Worm (Caenorhabditis elegans) whole organism, L1 larva: ENCODE results near the gene clec-168.

ENCODE experiments used
- C34B4.2 ChIP-seq: sonication (generic microtip); optimal IDR thresholded peaks from 2 replicates; lab custom pipeline; 2017; ENCODE audit warnings: mild to moderate bottlenecking, missing genetic modification characterization, missing compliant biosample characterization
- F16B12.6 ChIP-seq: fragments of 150-350 bp; optimal IDR thresholded peaks from 2 replicates; lab custom pipeline; 2014; ENCODE audit warnings: missing biosample characterization, missing genetic modification characterization
- Y116A8C.19 ChIP-seq: sonication (generic microtip); optimal IDR thresholded peaks from 2 replicates; lab custom pipeline; 2016; ENCODE audit warnings: missing compliant biosample characterization, missing genetic modification characterization, borderline replicate concordance
- alr-1 ChIP-seq: fragments of 200-800 bp; sonication (Bioruptor generic); optimal IDR thresholded peaks from 2 replicates; lab custom pipeline; 2018; ENCODE audit warnings: borderline replicate concordance, mild to moderate bottlenecking, missing genetic modification characterization, missing compliant biosample characterization
- aly-2 ChIP-seq: fragments of 150-350 bp; optimal IDR thresholded peaks from 2 replicates; lab custom pipeline; 2014; ENCODE audit warnings: missing biosample characterization, missing genetic modification characterization
- blmp-1 ChIP-seq: fragments of 150-350 bp; optimal IDR thresholded peaks from 2 replicates; lab custom pipeline; 2014; ENCODE audit warnings: missing biosample characterization, missing genetic modification characterization
- ceh-63 ChIP-seq: fragments of 200-800 bp; sonication (Bioruptor generic); optimal IDR thresholded peaks from 2 replicates; lab custom pipeline; 2018; ENCODE audit warnings: mild to moderate bottlenecking, missing genetic modification characterization, missing compliant biosample characterization
- ceh-8 ChIP-seq: fragments of 200-800 bp; sonication (Bioruptor generic); optimal IDR thresholded peaks from 2 replicates; lab custom pipeline; 2018; ENCODE audit warnings: mild to moderate bottlenecking, missing genetic modification characterization, moderate library complexity, missing compliant biosample characterization
- ceh-90 ChIP-seq: sonication (generic microtip); optimal IDR thresholded peaks from 2 replicates; lab custom pipeline; 2016; ENCODE audit warnings: missing genetic modification characterization, missing compliant biosample characterization
- ces-1 ChIP-seq: fragments of 150-350 bp; optimal IDR thresholded peaks from 2 replicates; lab custom pipeline; 2014; ENCODE audit warnings: missing biosample characterization, missing genetic modification reagents, missing genetic modification characterization
- dsc-1 ChIP-seq: sonication (generic microtip); optimal IDR thresholded peaks from 2 replicates; lab custom pipeline; 2016; ENCODE audit warnings: mild to moderate bottlenecking, missing genetic modification characterization, missing compliant biosample characterization
- efl-1 ChIP-seq, 4 experiments: fragments of 150-350 bp; optimal IDR thresholded peaks in 3 of 4; peaks in 1 of 4; 1 replicate in 1 of 4; 2 replicates in 3 of 4; lab custom pipeline; 2014; ENCODE audit warnings: missing biosample characterization in 2 of 4, missing genetic modification characterization in 2 of 4, missing genetic modification reagents in 2 of 4
- efl-3 ChIP-seq: fragments of 200-800 bp; sonication (Bioruptor generic); optimal IDR thresholded peaks from 2 replicates; lab custom pipeline; 2018; ENCODE audit warnings: mild to moderate bottlenecking, missing genetic modification characterization, missing compliant biosample characterization
- egl-27 ChIP-seq, 2 experiments: fragments of 150-350 bp in 1 of 2; sonication (generic microtip); optimal IDR thresholded peaks; 3 replicates each; lab custom pipeline; 2017 to 2018; ENCODE audit warnings: missing biosample characterization in 2 of 2, missing genetic modification characterization in 2 of 2, missing genetic modification reagents in 2 of 2
- elt-2 ChIP-seq: sonication (generic microtip); optimal IDR thresholded peaks from 2 replicates; lab custom pipeline; 2016; ENCODE audit warnings: missing genetic modification characterization, mild to moderate bottlenecking, inconsistent platforms, missing compliant biosample characterization, missing genetic modification reagents
- elt-3 ChIP-seq, 6 experiments: fragments of 150-350 bp in 1 of 6; sonication (generic microtip); optimal IDR thresholded peaks; 2 replicates each; lab custom pipeline; 2017 to 2018; ENCODE audit warnings: missing biosample characterization in 6 of 6, missing genetic modification characterization in 6 of 6, inconsistent platforms in 1 of 6
- fkh-8 ChIP-seq: sonication (generic microtip); optimal IDR thresholded peaks from 2 replicates; lab custom pipeline; 2016; ENCODE audit warnings: mild to moderate bottlenecking, missing genetic modification characterization, missing compliant biosample characterization
- fos-1 ChIP-seq: fragments of 150-350 bp; optimal IDR thresholded peaks from 2 replicates; lab custom pipeline; 2014; ENCODE audit warnings: missing biosample characterization, missing genetic modification characterization
- hlh-4 ChIP-seq: sonication (generic microtip); optimal IDR thresholded peaks from 2 replicates; lab custom pipeline; 2016; ENCODE audit warnings: mild to moderate bottlenecking, missing genetic modification characterization, missing compliant biosample characterization
- irx-1 ChIP-seq: sonication (generic microtip); optimal IDR thresholded peaks from 2 replicates; lab custom pipeline; 2016; ENCODE audit warnings: missing genetic modification characterization, missing compliant biosample characterization
- jun-1 ChIP-seq: fragments of 150-350 bp; optimal IDR thresholded peaks from 2 replicates; lab custom pipeline; 2014; ENCODE audit warnings: missing biosample characterization, missing genetic modification reagents, missing genetic modification characterization
- lin-13 ChIP-seq: fragments of 150-350 bp; optimal IDR thresholded peaks from 2 replicates; lab custom pipeline; 2014; ENCODE audit warnings: missing biosample characterization, missing genetic modification reagents, missing genetic modification characterization
- lir-3 ChIP-seq: sonication (generic microtip); optimal IDR thresholded peaks from 2 replicates; lab custom pipeline; 2016; ENCODE audit warnings: mild to moderate bottlenecking, missing genetic modification characterization, moderate library complexity, missing compliant biosample characterization; ENCODE audit not compliant: poor library complexity
- lsy-2 ChIP-seq, 2 experiments: fragments of 150-350 bp; optimal IDR thresholded peaks; 2 replicates each; lab custom pipeline; 2014; ENCODE audit warnings: missing biosample characterization in 2 of 2, missing genetic modification characterization in 2 of 2
- nhr-11 ChIP-seq: fragments of 150-350 bp; optimal IDR thresholded peaks from 2 replicates; lab custom pipeline; 2014; ENCODE audit warnings: missing biosample characterization, missing genetic modification characterization
- nhr-237 ChIP-seq: fragments of 150-350 bp; optimal IDR thresholded peaks from 2 replicates; lab custom pipeline; 2014; ENCODE audit warnings: missing biosample characterization, missing genetic modification characterization
- nhr-71 ChIP-seq: sonication (generic microtip); optimal IDR thresholded peaks from 2 replicates; lab custom pipeline; 2016; ENCODE audit warnings: mild to moderate bottlenecking, missing genetic modification characterization, moderate library complexity, missing compliant biosample characterization
- pag-3 ChIP-seq: sonication (generic microtip); optimal IDR thresholded peaks from 2 replicates; lab custom pipeline; 2017; ENCODE audit warnings: missing genetic modification characterization, mild to moderate bottlenecking, missing compliant biosample characterization, antibody characterized with exemption, borderline replicate concordance; ENCODE audit not compliant: insufficient read depth
- pqm-1 ChIP-seq: sonication (generic microtip); optimal IDR thresholded peaks from 3 replicates; lab custom pipeline; 2017; ENCODE audit warnings: missing biosample characterization, missing genetic modification characterization
- rnt-1 ChIP-seq: sonication (generic microtip); optimal IDR thresholded peaks from 2 replicates; lab custom pipeline; 2016; ENCODE audit warnings: mild to moderate bottlenecking, missing genetic modification characterization, moderate library complexity, missing compliant biosample characterization
- skn-1 ChIP-seq: fragments of 150-350 bp; optimal IDR thresholded peaks from 2 replicates; lab custom pipeline; 2014; ENCODE audit warnings: missing biosample characterization, missing genetic modification characterization
- snpc-4 ChIP-seq: fragments of 150-350 bp; optimal IDR thresholded peaks from 2 replicates; lab custom pipeline; 2014; ENCODE audit warnings: missing biosample characterization, missing genetic modification characterization
- sptf-1 ChIP-seq: fragments of 150-350 bp; optimal IDR thresholded peaks from 2 replicates; lab custom pipeline; 2014; ENCODE audit warnings: missing biosample characterization, missing genetic modification characterization
- tbx-2 ChIP-seq: sonication (generic microtip); optimal IDR thresholded peaks from 2 replicates; lab custom pipeline; 2016; ENCODE audit warnings: missing genetic modification characterization, missing compliant biosample characterization
- tlp-1 ChIP-seq: fragments of 150-350 bp; optimal IDR thresholded peaks from 2 replicates; lab custom pipeline; 2014; ENCODE audit warnings: missing biosample characterization, missing genetic modification characterization
- unc-30 ChIP-seq: sonication (generic microtip); optimal IDR thresholded peaks from 2 replicates; lab custom pipeline; 2017; ENCODE audit warnings: missing biosample characterization, missing genetic modification characterization
- unc-98 ChIP-seq: fragments of 200-800 bp; sonication (Bioruptor generic); IDR thresholded peaks from 2 replicates; pipeline ENCODE4 v1.3.6; 2022; ENCODE audit warnings: missing genetic modification characterization, missing compliant biosample characterization
- vab-15 ChIP-seq: sonication (generic microtip); optimal IDR thresholded peaks from 2 replicates; lab custom pipeline; 2017; ENCODE audit warnings: missing genotype, mild to moderate bottlenecking, missing genetic modification characterization, missing compliant biosample characterization
- xbp-1 ChIP-seq: sonication (generic microtip); optimal IDR thresholded peaks from 2 replicates; lab custom pipeline; 2016; ENCODE audit warnings: missing genetic modification characterization, missing compliant biosample characterization
- ztf-11 ChIP-seq, 2 experiments: sonication (generic microtip); optimal IDR thresholded peaks; 2 replicates each; lab custom pipeline; 2016 to 2017; ENCODE audit warnings: missing genetic modification characterization in 2 of 2, missing biosample characterization in 1 of 2, missing compliant biosample characterization in 1 of 2

Gene clec-168

ce11 chrIV:1256723-1257122 is at the start of gene clec-168:
TSS of gene clec-168 (plus strand) at chrIV:1256969.
- TF ChIP-seq elt-2 (peak; percentile 78), egl-27 (tag; optimal IDR thresholded peaks at IDR 0.05; lab: Kevin White, UChicago) (no peak), pqm-1 (tag; lab: Kevin White, UChicago) (no peak), nhr-237 (tag; lab: Kevin White, UChicago) (no peak), ces-1 (GFP tag; lab: Kevin White, UChicago) (no peak), irx-1 (tag; lab: Kevin White, UChicago) (no peak), Y116A8C.19 (no peak), nhr-11 (tag; lab: Kevin White, UChicago) (no peak), unc-30 (tag; lab: Kevin White, UChicago) (no peak), sptf-1 (tag; lab: Kevin White, UChicago) (no peak), lin-13 (no peak), lsy-2 (tag; optimal IDR thresholded peaks at IDR 0.05; lab: Kevin White, UChicago) (no peak), dsc-1 (tag; lab: Kevin White, UChicago) (no peak), rnt-1 (no peak), jun-1 (peak; percentile 11), skn-1 (no peak)

ce11 chrIV:1207980-1208379 is 48.8 kb upstream of the clec-168 start, which contains the start of gene dsl-1:
TSS of gene dsl-1 (minus strand) at chrIV:1208080.
- TF ChIP-seq ceh-90 (tag; lab: Kevin White, UChicago), result no peak

- TF ChIP-seq elt-3 (tag; optimal IDR thresholded peaks at IDR 0.05; lab: Kevin White, UChicago) (peak in 1 of 6 experiments; percentile 64), blmp-1 (tag; lab: Kevin White, UChicago) (peak; percentile 50), fkh-8 (tag; lab: Kevin White, UChicago) (no peak)
These were observed 47.4 kb upstream of the clec-168 start for ce11 chrIV:1209320-1209719.

ce11 chrIV:1209813-1210212 is 47.0 kb upstream of the clec-168 start:
- TF ChIP-seq lir-3 (tag; lab: Kevin White, UChicago) (no peak), ceh-63 (GFP tag; lab: Kevin White, UChicago) (no peak), aly-2 (tag; lab: Kevin White, UChicago) (no peak), nhr-11 (tag; lab: Kevin White, UChicago) (no peak), fos-1 (no peak), pqm-1 (tag; lab: Kevin White, UChicago) (no peak), elt-3 (tag; optimal IDR thresholded peaks at IDR 0.05; lab: Kevin White, UChicago) (no peak), hlh-4 (tag; lab: Kevin White, UChicago) (no peak), unc-98 (no peak), efl-3 (GFP tag; lab: Kevin White, UChicago) (no peak), Y116A8C.19 (no peak), ces-1 (GFP tag; lab: Kevin White, UChicago) (no peak), tlp-1 (tag; lab: Kevin White, UChicago) (no peak), ceh-8 (GFP tag; lab: Kevin White, UChicago) (no peak), vab-15 (no peak), xbp-1 (tag; lab: Kevin White, UChicago) (no peak), nhr-71 (tag; lab: Kevin White, UChicago) (no peak), elt-2 (no peak), tbx-2 (tag; lab: Kevin White, UChicago) (no peak), alr-1 (tag; lab: Kevin White, UChicago) (no peak)

- TF ChIP-seq efl-1 (optimal IDR thresholded peaks at IDR 0.05; lab: Kevin White, UChicago) (no peak), efl-1 (GFP tag; optimal IDR thresholded peaks at IDR 0.05 in 1 of 2; lab: Kevin White, UChicago) (peak in 1 of 2 experiments; percentile 27), F16B12.6 (tag; lab: Kevin White, UChicago) (no peak), snpc-4 (tag; lab: Kevin White, UChicago) (peak; percentile 52), lsy-2 (tag; optimal IDR thresholded peaks at IDR 0.05; lab: Kevin White, UChicago) (no peak), elt-2 (peak; percentile 42), egl-27 (tag; optimal IDR thresholded peaks at IDR 0.05; lab: Kevin White, UChicago) (no peak), ceh-63 (GFP tag; lab: Kevin White, UChicago) (no peak), ztf-11 (tag; optimal IDR thresholded peaks at IDR 0.05; lab: Kevin White, UChicago) (no peak), tbx-2 (tag; lab: Kevin White, UChicago) (no peak), vab-15 (no peak), pag-3 (no peak), nhr-11 (tag; lab: Kevin White, UChicago) (no peak), dsc-1 (tag; lab: Kevin White, UChicago) (no peak), C34B4.2 (tag; lab: Kevin White, UChicago) (no peak)
These were observed 44.9 kb upstream of the clec-168 start for ce11 chrIV:1211902-1212301.
